Worm (Caenorhabditis elegans) whole organism, young adult: Measurements from ENCODE around the gene nlp-50.

Experiments used
- D2030.7 ChIP-seq: fragments of 200-800 bp; sonication (Bioruptor generic); IDR thresholded peaks from 2 replicates; pipeline ENCODE4 v1.3.6; 2022; ENCODE audit warnings: missing genetic modification reagents, missing genetic modification characterization, missing compliant biosample characterization
- F10E7.11 ChIP-seq: sonication (generic microtip); optimal IDR thresholded peaks from 2 replicates; lab custom pipeline; 2017; ENCODE audit warnings: mild to moderate bottlenecking, missing genetic modification characterization, moderate library complexity, missing compliant biosample characterization
- F23B12.7 ChIP-seq: sonication (generic microtip); optimal IDR thresholded peaks from 2 replicates; lab custom pipeline; 2017; ENCODE audit warnings: missing genetic modification characterization, mild to moderate bottlenecking, missing compliant biosample characterization, antibody characterized with exemption, moderate library complexity; ENCODE audit not compliant: insufficient read depth
- F37B4.10 ChIP-seq: fragments of 200-800 bp; sonication (Bioruptor generic); IDR thresholded peaks from 2 replicates; pipeline ENCODE4 v1.3.6; 2022; ENCODE audit warnings: missing genetic modification characterization, missing compliant biosample characterization
- F39B2.1 ChIP-seq: fragments of 200-800 bp; sonication (Bioruptor generic); IDR thresholded peaks from 2 replicates; pipeline ENCODE4 v1.3.6; 2022; ENCODE audit warnings: missing genetic modification reagents, missing genetic modification characterization, missing compliant biosample characterization
- F55B11.4 ChIP-seq: sonication (generic microtip); optimal IDR thresholded peaks from 2 replicates; lab custom pipeline; 2016; ENCODE audit warnings: missing compliant biosample characterization, missing genetic modification characterization, borderline replicate concordance; ENCODE audit not compliant: insufficient read depth
- F57A8.1 ChIP-seq: fragments of 200-800 bp; sonication (Bioruptor generic); optimal IDR thresholded peaks from 2 replicates; lab custom pipeline; 2018; ENCODE audit warnings: mild to moderate bottlenecking, missing genetic modification characterization, moderate library complexity, missing compliant biosample characterization
- F57C9.4 ChIP-seq: sonication (generic microtip); optimal IDR thresholded peaks from 2 replicates; lab custom pipeline; 2017; ENCODE audit warnings: mild to moderate bottlenecking, missing genetic modification characterization, missing compliant biosample characterization
- K12H6.12 ChIP-seq: fragments of 200-800 bp; sonication (Bioruptor generic); optimal IDR thresholded peaks from 2 replicates; lab custom pipeline; 2018; ENCODE audit warnings: mild to moderate bottlenecking, missing genetic modification characterization, missing compliant biosample characterization
- T26A5.8 ChIP-seq: sonication (generic microtip); optimal IDR thresholded peaks from 2 replicates; lab custom pipeline; 2016; ENCODE audit warnings: missing genetic modification characterization, missing compliant biosample characterization
- Y79H2A.3 ChIP-seq: fragments of 200-800 bp; sonication (Bioruptor generic); conservative IDR thresholded peaks from 2 replicates; pipeline ENCODE4 v1.3.6; 2022; ENCODE audit warnings: missing genetic modification reagents, missing genetic modification characterization, missing compliant biosample characterization
- ama-1 ChIP-seq, 3 experiments: fragments of 150-350 bp in 1 of 3; sonication (generic microtip) in 2 of 3; optimal IDR thresholded peaks; 2 replicates each; lab custom pipeline; 2014 to 2018; ENCODE audit warnings: missing biosample characterization in 2 of 3, missing genetic modification characterization in 2 of 3, missing genetic modification reagents in 2 of 3
- attf-3 ChIP-seq: fragments of 200-800 bp; sonication (Bioruptor generic); conservative IDR thresholded peaks from 2 replicates; pipeline ENCODE4 v1.3.6; 2022; ENCODE audit warnings: missing genetic modification reagents, missing genetic modification characterization, missing compliant biosample characterization
- attf-5 ChIP-seq: fragments of 200-800 bp; sonication (Bioruptor generic); optimal IDR thresholded peaks from 2 replicates; lab custom pipeline; 2018; ENCODE audit warnings: mild to moderate bottlenecking, missing genetic modification characterization, missing compliant biosample characterization
- ccch-3 ChIP-seq: fragments of 200-800 bp; sonication (Bioruptor generic); optimal IDR thresholded peaks from 2 replicates; lab custom pipeline; 2018; ENCODE audit warnings: mild to moderate bottlenecking, missing genetic modification characterization, missing compliant biosample characterization
- ceh-100 ChIP-seq: fragments of 200-800 bp; sonication (Bioruptor generic); IDR thresholded peaks from 2 replicates; pipeline ENCODE4 v1.3.6; 2022; ENCODE audit warnings: missing genetic modification reagents, missing genetic modification characterization, missing compliant biosample characterization
- ceh-58 ChIP-seq: fragments of 200-800 bp; sonication (Bioruptor generic); IDR thresholded peaks from 2 replicates; pipeline ENCODE4 v1.3.6; 2022; ENCODE audit warnings: missing genetic modification characterization, missing compliant biosample characterization
- ceh-79 ChIP-seq: sonication (generic microtip); optimal IDR thresholded peaks from 2 replicates; lab custom pipeline; 2017; ENCODE audit warnings: mild to moderate bottlenecking, missing genetic modification characterization, missing compliant biosample characterization
- ceh-91 ChIP-seq: fragments of 200-800 bp; sonication (Bioruptor generic); IDR thresholded peaks from 2 replicates; pipeline ENCODE4 v1.3.6; 2022; ENCODE audit warnings: missing genetic modification reagents, missing genetic modification characterization, missing compliant biosample characterization
- die-1 ChIP-seq: sonication (generic microtip); optimal IDR thresholded peaks from 2 replicates; lab custom pipeline; 2016; ENCODE audit warnings: missing genotype, mild to moderate bottlenecking, missing genetic modification characterization, missing compliant biosample characterization
- dpff-1 ChIP-seq: sonication (generic microtip); optimal IDR thresholded peaks from 2 replicates; lab custom pipeline; 2017; ENCODE audit warnings: mild to moderate bottlenecking, missing genetic modification characterization, missing compliant biosample characterization
- efl-1 ChIP-seq: fragments of 150-350 bp; optimal IDR thresholded peaks from 2 replicates; lab custom pipeline; 2014; ENCODE audit warnings: missing biosample characterization, missing genetic modification reagents, missing genetic modification characterization
- him-1 ChIP-seq: sonication (generic microtip); optimal IDR thresholded peaks from 2 replicates; lab custom pipeline; 2016; ENCODE audit warnings: missing genotype, missing genetic modification reagents, missing genetic modification characterization, missing compliant biosample characterization
- hlh-12 ChIP-seq: sonication (generic microtip); optimal IDR thresholded peaks from 2 replicates; lab custom pipeline; 2016; ENCODE audit warnings: missing genetic modification characterization, missing compliant biosample characterization
- hrde-1 ChIP-seq: sonication (generic microtip); optimal IDR thresholded peaks from 2 replicates; lab custom pipeline; 2016; ENCODE audit warnings: missing genetic modification characterization, mild to moderate bottlenecking, missing compliant biosample characterization, moderate library complexity, missing genotype, missing genetic modification reagents, borderline replicate concordance
- hsf-1 ChIP-seq: fragments of 200-800 bp; sonication (Bioruptor generic); IDR thresholded peaks from 2 replicates; pipeline ENCODE4 v1.3.6; 2022; ENCODE audit warnings: missing genetic modification reagents, missing genetic modification characterization, missing compliant biosample characterization
- lag-1 ChIP-seq: fragments of 200-800 bp; sonication (Bioruptor generic); IDR thresholded peaks from 2 replicates; pipeline ENCODE4 v1.3.6; 2022; ENCODE audit warnings: missing genetic modification reagents, missing genetic modification characterization, missing compliant biosample characterization
- lin-40 ChIP-seq: sonication (generic microtip); optimal IDR thresholded peaks from 2 replicates; lab custom pipeline; 2016; ENCODE audit warnings: missing genetic modification characterization, mild to moderate bottlenecking, missing compliant biosample characterization, missing genotype, missing genetic modification reagents
- lir-1 ChIP-seq: fragments of 200-800 bp; sonication (Bioruptor generic); conservative IDR thresholded peaks from 2 replicates; pipeline ENCODE4 v1.3.6; 2022; ENCODE audit warnings: missing genetic modification reagents, missing genetic modification characterization, missing compliant biosample characterization
- lsl-1 ChIP-seq: fragments of 200-800 bp; sonication (Bioruptor generic); optimal IDR thresholded peaks from 2 replicates; lab custom pipeline; 2018; ENCODE audit warnings: mild to moderate bottlenecking, missing genetic modification characterization, moderate library complexity, missing compliant biosample characterization
- madf-10 ChIP-seq: sonication (generic microtip); optimal IDR thresholded peaks from 2 replicates; lab custom pipeline; 2016; ENCODE audit warnings: mild to moderate bottlenecking, missing genetic modification characterization, missing compliant biosample characterization
- madf-3 ChIP-seq: fragments of 200-800 bp; sonication (Bioruptor generic); IDR thresholded peaks from 2 replicates; pipeline ENCODE4 v1.3.6; 2022; ENCODE audit warnings: missing genetic modification reagents, missing genetic modification characterization, missing compliant biosample characterization
- mcd-1 ChIP-seq: fragments of 200-800 bp; sonication (Bioruptor generic); IDR thresholded peaks from 2 replicates; pipeline ENCODE4 v1.3.6; 2022; ENCODE audit warnings: missing genetic modification reagents, missing genetic modification characterization, missing compliant biosample characterization
- nhr-120 ChIP-seq: fragments of 200-800 bp; sonication (Bioruptor generic); IDR thresholded peaks from 2 replicates; pipeline ENCODE4 v1.3.6; 2022; ENCODE audit warnings: missing genetic modification characterization, missing compliant biosample characterization
- nhr-179 ChIP-seq: sonication (generic microtip); optimal IDR thresholded peaks from 2 replicates; lab custom pipeline; 2016; ENCODE audit warnings: mild to moderate bottlenecking, missing genetic modification characterization, missing compliant biosample characterization
- pha-4 ChIP-seq: fragments of 150-350 bp; sonication (generic microtip); optimal IDR thresholded peaks from 2 replicates; lab custom pipeline; 2014; ENCODE audit warnings: missing biosample characterization, missing genetic modification reagents, missing genetic modification characterization
- rcor-1 ChIP-seq: fragments of 200-800 bp; sonication (Bioruptor generic); IDR thresholded peaks from 2 replicates; pipeline ENCODE4 v1.3.6; 2022; ENCODE audit warnings: missing genetic modification reagents, missing genetic modification characterization, missing compliant biosample characterization
- rec-8 ChIP-seq, 2 experiments: sonication (generic microtip); optimal IDR thresholded peaks; 2 replicates each; lab custom pipeline; 2016; ENCODE audit warnings: mild to moderate bottlenecking in 2 of 2, missing genetic modification characterization in 2 of 2, missing genetic modification reagents in 2 of 2, missing genotype in 2 of 2, missing biosample characterization in 1 of 2, missing compliant biosample characterization in 1 of 2, moderate library complexity in 1 of 2
- snpc-3.4 ChIP-seq: sonication (generic microtip); optimal IDR thresholded peaks from 2 replicates; lab custom pipeline; 2017; ENCODE audit warnings: missing genetic modification characterization, mild to moderate bottlenecking, missing compliant biosample characterization, antibody characterized with exemption, moderate library complexity, missing genotype, missing genetic modification reagents
- sptf-2 ChIP-seq: fragments of 200-800 bp; sonication (Bioruptor generic); optimal IDR thresholded peaks from 2 replicates; lab custom pipeline; 2018; ENCODE audit warnings: mild to moderate bottlenecking, missing genetic modification characterization, missing compliant biosample characterization
- tbp1 ChIP-seq: fragments of 200-800 bp; sonication (Bioruptor generic); optimal IDR thresholded peaks from 2 replicates; lab custom pipeline; 2018; ENCODE audit warnings: mild to moderate bottlenecking, missing genetic modification characterization, missing compliant biosample characterization
- tbx-9 ChIP-seq: sonication (generic microtip); optimal IDR thresholded peaks from 2 replicates; lab custom pipeline; 2016; ENCODE audit warnings: borderline replicate concordance, missing genetic modification characterization, inconsistent platforms, missing compliant biosample characterization
- unc-130 ChIP-seq: sonication (generic microtip); optimal IDR thresholded peaks from 2 replicates; lab custom pipeline; 2016; ENCODE audit warnings: missing genetic modification reagents, missing genetic modification characterization, missing compliant biosample characterization
- xnd-1 ChIP-seq: sonication (generic microtip); optimal IDR thresholded peaks from 2 replicates; lab custom pipeline; 2016; ENCODE audit warnings: missing genotype, missing genetic modification reagents, missing genetic modification characterization, missing compliant biosample characterization
- ztf-18 ChIP-seq: sonication (generic microtip); optimal IDR thresholded peaks from 2 replicates; lab custom pipeline; 2016; ENCODE audit warnings: missing genotype, mild to moderate bottlenecking, missing genetic modification characterization, missing compliant biosample characterization

The nlp-50 gene

ce11 chrII:6736066-6736465 lies 28.8 kb upstream of the nlp-50 start, which contains the start of gene mrps-18.C (continued):
- TF ChIP-seq snpc-3.4 (tag; lab: Kevin White, UChicago), result no peak
- TF ChIP-seq F39B2.1 (GFP tag; lab: Robert Waterston, UW), result no peak
- no peak for TF ChIP-seq D2030.7
- TF ChIP-seq hsf-1 (GFP tag; lab: Robert Waterston, UW), result 0 out of 2 replicates have a peak, but pooled peaks have one; percentile 27
- TF ChIP-seq xnd-1 (tag; lab: Kevin White, UChicago), result no peak
- no peak for TF ChIP-seq attf-5 (GFP tag; lab: Kevin White, UChicago)
- no peak for TF ChIP-seq pha-4 (tag; lab: Kevin White, UChicago)
- no peak for TF ChIP-seq K12H6.12
- no peak for TF ChIP-seq lir-1 (GFP tag; lab: Robert Waterston, UW)
- TF ChIP-seq Y79H2A.3 (GFP tag; lab: Robert Waterston, UW), result no peak
- no peak for TF ChIP-seq ceh-91 (GFP tag; lab: Robert Waterston, UW)
- TF ChIP-seq rec-8 (tag; optimal IDR thresholded peaks at IDR 0.05; lab: Kevin White, UChicago), result no peak
- no peak for TF ChIP-seq F10E7.11

ce11 chrII:6736604-6737003 lies 28.2 kb upstream of the nlp-50 start, which contains the start of gene T14B4.1:
TSS of gene T14B4.1 (plus strand) at chrII:6736904.
- TF ChIP-seq hrde-1 (tag; lab: Kevin White, UChicago), result no peak
- no peak for TF ChIP-seq F57C9.4
- TF ChIP-seq nhr-120 (GFP tag; lab: Robert Waterston, UW), result no peak
- TF ChIP-seq sptf-2 (GFP tag; lab: Kevin White, UChicago), result no peak
- TF ChIP-seq ceh-100 (GFP tag; lab: Robert Waterston, UW), result no peak
- no peak for TF ChIP-seq nhr-179 (tag; lab: Kevin White, UChicago)

ce11 chrII:6741428-6741827 lies 23.4 kb upstream of the nlp-50 start, which contains the start of gene exos-8:
TSS of gene exos-8 (plus strand) at chrII:6741691.
- TF ChIP-seq lin-40 (no peak), madf-3 (0 out of 2 replicates have a peak, but pooled peaks have one; percentile 15), ceh-79 (tag; lab: Kevin White, UChicago) (no peak), unc-130 (peak; percentile 71), die-1 (tag; lab: Kevin White, UChicago) (peak; percentile 19), F55B11.4 (tag; lab: Kevin White, UChicago) (no peak), lag-1 (no peak), ama-1 (optimal IDR thresholded peaks at IDR 0.05; lab: Kevin White, UChicago) (no peak), ama-1 (GFP tag; optimal IDR thresholded peaks at IDR 0.05; lab: Kevin White, UChicago) (no peak), madf-10 (tag; lab: Kevin White, UChicago) (peak; percentile 50), efl-1 (GFP tag; lab: Kevin White, UChicago) (peak; percentile 65), ceh-58 (GFP tag; lab: Robert Waterston, UW) (no peak), F57A8.1 (GFP tag; lab: Kevin White, UChicago) (no peak), ccch-3 (GFP tag; lab: Kevin White, UChicago) (no peak), lsl-1 (peak; percentile 34), mcd-1 (GFP tag; lab: Robert Waterston, UW) (peak; percentile 92), attf-3 (GFP tag; lab: Robert Waterston, UW) (peak; percentile 65), F37B4.10 (GFP tag; lab: Robert Waterston, UW) (no peak), F57C9.4 (no peak), dpff-1 (tag; lab: Kevin White, UChicago) (no peak), hlh-12 (tag; lab: Kevin White, UChicago) (no peak), ceh-100 (GFP tag; lab: Robert Waterston, UW) (peak; percentile 97), ztf-18 (tag; lab: Kevin White, UChicago) (peak; percentile 33), T26A5.8 (tag; lab: Kevin White, UChicago) (no peak), K12H6.12 (peak; percentile 32), him-1 (tag; lab: Kevin White, UChicago) (peak; percentile 12), rcor-1 (GFP tag; lab: Robert Waterston, UW) (no peak), tbp1 (GFP tag; lab: Kevin White, UChicago) (peak; percentile 55), F23B12.7 (tag; lab: Kevin White, UChicago) (peak; percentile 86), tbx-9 (tag; lab: Kevin White, UChicago) (no peak)
